Fruit fly (Drosophila melanogaster) whole organism, prepupa: ENCODE measurements around the gene CG33509.

ENCODE experiments used
- Blimp-1 ChIP-seq: fragments of 200-800 bp; sonication (Bioruptor generic); optimal IDR thresholded peaks from 3 replicates; lab custom pipeline; 2017; ENCODE audit warnings: missing biosample characterization, missing genetic modification characterization, mild to moderate bottlenecking, moderate library complexity, missing genetic modification reagents
- CG11902 ChIP-seq: fragments of 200-800 bp; sonication (Bioruptor generic); optimal IDR thresholded peaks from 3 replicates; lab custom pipeline; 2016; ENCODE audit warnings: missing biosample characterization, missing genetic modification characterization
- CG3919 ChIP-seq: fragments of 200-800 bp; sonication (Bioruptor generic); optimal IDR thresholded peaks from 3 replicates; lab custom pipeline; 2016; ENCODE audit warnings: missing biosample characterization, missing genetic modification characterization
- CG6854 ChIP-seq: fragments of 200-800 bp; sonication (Bioruptor generic); optimal IDR thresholded peaks from 2 replicates; lab custom pipeline; 2017; ENCODE audit warnings: missing biosample characterization, mild to moderate bottlenecking, missing genetic modification characterization
- CG8319 ChIP-seq: fragments of 200-800 bp; sonication (Bioruptor generic); optimal IDR thresholded peaks from 3 replicates; lab custom pipeline; 2016; ENCODE audit warnings: missing biosample characterization, missing genetic modification characterization
- CG8632 ChIP-seq: fragments of 200-800 bp; sonication (Bioruptor generic); optimal IDR thresholded peaks from 3 replicates; lab custom pipeline; 2016; ENCODE audit warnings: missing biosample characterization, missing genetic modification characterization
- Eip78C ChIP-seq: fragments of 200-800 bp; sonication (Bioruptor generic); peaks from one replicate; lab custom pipeline; 2016; ENCODE audit warnings: missing biosample characterization, missing genetic modification characterization
- Eip93F ChIP-seq: fragments of 200-800 bp; sonication (Bioruptor generic); optimal IDR thresholded peaks from 2 replicates; lab custom pipeline; 2016; ENCODE audit warnings: missing biosample characterization, mild to moderate bottlenecking, missing genetic modification characterization
- Sox102F ChIP-seq: fragments of 200-800 bp; sonication (Bioruptor generic); optimal IDR thresholded peaks from 2 replicates; lab custom pipeline; 2016; ENCODE audit warnings: missing biosample characterization, mild to moderate bottlenecking, missing genetic modification characterization
- Sox14 ChIP-seq: fragments of 200-800 bp; sonication (Bioruptor generic); optimal IDR thresholded peaks from 3 replicates; lab custom pipeline; 2016; ENCODE audit warnings: missing biosample characterization, missing genetic modification characterization
- net ChIP-seq: fragments of 200-800 bp; sonication (Bioruptor generic); optimal IDR thresholded peaks from 3 replicates; lab custom pipeline; 2016; ENCODE audit warnings: missing biosample characterization, missing genetic modification characterization
- vri ChIP-seq: fragments of 200-800 bp; sonication (Bioruptor generic); optimal IDR thresholded peaks from 3 replicates; lab custom pipeline; 2016; ENCODE audit warnings: missing biosample characterization, mild to moderate bottlenecking, missing genetic modification characterization

DNA sequence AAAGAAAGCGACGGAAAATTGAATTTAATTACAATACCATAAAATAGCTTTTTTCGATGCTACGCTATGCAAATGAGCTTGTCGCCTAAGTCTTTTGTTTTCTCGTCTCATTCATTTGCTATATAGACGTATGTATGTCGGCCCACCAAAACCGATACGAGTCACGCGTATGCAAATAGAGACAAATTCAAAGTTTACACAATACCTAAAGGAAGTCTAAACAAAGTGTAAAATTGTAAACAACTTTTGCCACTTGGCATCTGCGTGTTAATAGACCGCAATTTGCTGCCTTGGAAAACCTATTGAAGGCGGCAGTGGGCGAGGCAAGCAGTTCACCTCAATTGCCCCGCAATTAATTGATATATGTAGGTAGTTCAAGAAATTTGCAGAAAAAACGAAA is 23.7 kb downstream of the CG33509 start:
- TF ChIP-seq CG8632 (GFP tag; lab: Kevin White, UChicago) (no peak), Sox14 (no peak), CG8319 (GFP tag; lab: Kevin White, UChicago) (no peak), CG11902 (GFP tag; lab: Kevin White, UChicago) (no peak), Eip93F (no peak), CG6854 (GFP tag; lab: Kevin White, UChicago) (no peak), Sox102F (GFP tag; lab: Kevin White, UChicago) (no peak), net (GFP tag; lab: Kevin White, UChicago) (no peak), CG3919 (GFP tag; lab: Kevin White, UChicago) (no peak), vri (GFP tag; lab: Kevin White, UChicago) (no peak), Eip78C (GFP tag; lab: Kevin White, UChicago) (no peak), Blimp-1 (no peak)
